Worm (Caenorhabditis elegans) whole organism, L3 larva: ENCODE data around the gene oac-58.

Source experiments
- ZK546.5 ChIP-seq: sonication (generic microtip); optimal IDR thresholded peaks from 2 replicates; lab custom pipeline; 2017; ENCODE audit warnings: missing biosample characterization, missing genetic modification characterization
- aly-2 ChIP-seq: fragments of 150-350 bp; optimal IDR thresholded peaks from 2 replicates; lab custom pipeline; 2014; ENCODE audit warnings: missing biosample characterization, missing genetic modification characterization
- ama-1 ChIP-seq: fragments of 150-350 bp; optimal IDR thresholded peaks from 2 replicates; lab custom pipeline; 2018
- ceh-28 ChIP-seq: fragments of 150-350 bp; optimal IDR thresholded peaks from 2 replicates; lab custom pipeline; 2014; ENCODE audit warnings: missing biosample characterization, missing genetic modification reagents, missing genetic modification characterization
- ceh-82 ChIP-seq: fragments of 150-350 bp; optimal IDR thresholded peaks from 2 replicates; lab custom pipeline; 2014; ENCODE audit warnings: missing biosample characterization, missing genetic modification characterization
- ceh-9 ChIP-seq: sonication (generic microtip); optimal IDR thresholded peaks from 2 replicates; lab custom pipeline; 2018; ENCODE audit warnings: missing biosample characterization, missing genetic modification characterization
- daf-12 ChIP-seq: fragments of 150-350 bp; optimal IDR thresholded peaks from 2 replicates; lab custom pipeline; 2014; ENCODE audit warnings: missing biosample characterization, missing genetic modification reagents, missing genetic modification characterization
- elt-1 ChIP-seq: fragments of 150-350 bp; optimal IDR thresholded peaks from 2 replicates; lab custom pipeline; 2014; ENCODE audit warnings: missing biosample characterization, missing genetic modification characterization
- elt-2 ChIP-seq: sonication (generic microtip); optimal IDR thresholded peaks from 2 replicates; lab custom pipeline; 2016; ENCODE audit warnings: missing genetic modification reagents, mild to moderate bottlenecking, missing genetic modification characterization, missing compliant biosample characterization
- elt-3 ChIP-seq, 3 experiments: fragments of 150-350 bp in 1 of 3; sonication (generic microtip) in 2 of 3; optimal IDR thresholded peaks; 2 replicates in 2 of 3; 4 replicates in 1 of 3; lab custom pipeline; 2014 to 2017; ENCODE audit warnings: missing biosample characterization in 3 of 3, missing genetic modification characterization in 3 of 3
- fkh-10 ChIP-seq: sonication (generic microtip); optimal IDR thresholded peaks from 2 replicates; lab custom pipeline; 2017; ENCODE audit warnings: missing biosample characterization, missing genetic modification reagents, missing genetic modification characterization
- fkh-2 ChIP-seq: fragments of 150-350 bp; optimal IDR thresholded peaks from 2 replicates; lab custom pipeline; 2014; ENCODE audit warnings: missing biosample characterization, missing genetic modification reagents, missing genetic modification characterization
- hmg-11 ChIP-seq: sonication (generic microtip); optimal IDR thresholded peaks from 2 replicates; lab custom pipeline; 2016; ENCODE audit warnings: missing genetic modification characterization, missing compliant biosample characterization
- jun-1 ChIP-seq: fragments of 150-350 bp; optimal IDR thresholded peaks from 2 replicates; lab custom pipeline; 2014; ENCODE audit warnings: missing biosample characterization, missing genetic modification reagents, missing genetic modification characterization
- lin-15B ChIP-seq: fragments of 150-350 bp; optimal IDR thresholded peaks from 2 replicates; lab custom pipeline; 2014; ENCODE audit warnings: missing biosample characterization, missing genetic modification characterization
- lin-39 ChIP-seq: fragments of 150-350 bp; optimal IDR thresholded peaks from 2 replicates; lab custom pipeline; 2018; ENCODE audit warnings: missing biosample characterization, missing genetic modification reagents, missing genetic modification characterization
- lsy-12 ChIP-seq: sonication (generic microtip); optimal IDR thresholded peaks from 2 replicates; lab custom pipeline; 2016; ENCODE audit warnings: mild to moderate bottlenecking, missing genetic modification characterization, missing compliant biosample characterization
- mdl-1 ChIP-seq: fragments of 150-350 bp; optimal IDR thresholded peaks from 2 replicates; lab custom pipeline; 2014; ENCODE audit warnings: missing biosample characterization, missing genetic modification characterization
- mml-1 ChIP-seq: fragments of 150-350 bp; sonication (generic microtip); optimal IDR thresholded peaks from 3 replicates; lab custom pipeline; 2014; ENCODE audit warnings: missing biosample characterization, missing genetic modification characterization
- nfya-1 ChIP-seq: sonication (generic microtip); optimal IDR thresholded peaks from 2 replicates; lab custom pipeline; 2017; ENCODE audit warnings: missing genetic modification characterization, mild to moderate bottlenecking, missing compliant biosample characterization, antibody characterized with exemption, moderate library complexity; ENCODE audit not compliant: insufficient read depth
- nhr-11 ChIP-seq: fragments of 150-350 bp; optimal IDR thresholded peaks from 2 replicates; lab custom pipeline; 2014; ENCODE audit warnings: missing biosample characterization, missing genetic modification characterization
- nhr-12 ChIP-seq: fragments of 150-350 bp; optimal IDR thresholded peaks from 2 replicates; lab custom pipeline; 2014; ENCODE audit warnings: missing biosample characterization, missing genetic modification characterization
- nhr-237 ChIP-seq: fragments of 150-350 bp; optimal IDR thresholded peaks from 2 replicates; lab custom pipeline; 2014; ENCODE audit warnings: missing biosample characterization, missing genetic modification characterization
- nhr-25 ChIP-seq: sonication (generic microtip); optimal IDR thresholded peaks from 2 replicates; lab custom pipeline; 2017; ENCODE audit warnings: missing biosample characterization, missing genetic modification characterization
- nhr-28 ChIP-seq: fragments of 150-350 bp; optimal IDR thresholded peaks from 2 replicates; lab custom pipeline; 2014; ENCODE audit warnings: missing biosample characterization, missing genetic modification characterization
- nhr-43 ChIP-seq: sonication (generic microtip); optimal IDR thresholded peaks from 2 replicates; lab custom pipeline; 2016; ENCODE audit warnings: mild to moderate bottlenecking, missing genetic modification characterization, missing compliant biosample characterization; ENCODE audit not compliant: poor library complexity, severe bottlenecking
- nhr-76 ChIP-seq: fragments of 150-350 bp; sonication (generic microtip); optimal IDR thresholded peaks from 5 replicates; lab custom pipeline; 2014; ENCODE audit warnings: missing biosample characterization, missing genetic modification characterization
- pha-4 ChIP-seq: fragments of 150-350 bp; optimal IDR thresholded peaks from 2 replicates; lab custom pipeline; 2014; ENCODE audit warnings: missing biosample characterization, missing genetic modification reagents, missing genetic modification characterization
- sea-2 ChIP-seq: fragments of 150-350 bp; sonication (generic microtip); optimal IDR thresholded peaks from 4 replicates; lab custom pipeline; 2014; ENCODE audit warnings: missing biosample characterization, missing genetic modification reagents, missing genetic modification characterization
- snpc-4 ChIP-seq: fragments of 150-350 bp; optimal IDR thresholded peaks from 2 replicates; lab custom pipeline; 2014; ENCODE audit warnings: missing biosample characterization, missing genetic modification characterization
- unc-39 ChIP-seq: sonication (generic microtip); optimal IDR thresholded peaks from 4 replicates; lab custom pipeline; 2017; ENCODE audit warnings: missing biosample characterization, missing genetic modification characterization
- unc-62 ChIP-seq: fragments of 150-350 bp; sonication (generic microtip); optimal IDR thresholded peaks from 4 replicates; lab custom pipeline; 2014; ENCODE audit warnings: missing biosample characterization, missing genetic modification reagents, missing genetic modification characterization
- zag-1 ChIP-seq: fragments of 150-350 bp; optimal IDR thresholded peaks from 2 replicates; lab custom pipeline; 2014; ENCODE audit warnings: missing biosample characterization, missing genetic modification characterization
- ztf-11 ChIP-seq: fragments of 150-350 bp; optimal IDR thresholded peaks from 2 replicates; lab custom pipeline; 2014; ENCODE audit warnings: missing biosample characterization, missing genetic modification characterization
- ztf-4 ChIP-seq: fragments of 150-350 bp; optimal IDR thresholded peaks from 2 replicates; lab custom pipeline; 2014; ENCODE audit warnings: missing biosample characterization, missing genetic modification characterization

oac-58 gene

DNA sequence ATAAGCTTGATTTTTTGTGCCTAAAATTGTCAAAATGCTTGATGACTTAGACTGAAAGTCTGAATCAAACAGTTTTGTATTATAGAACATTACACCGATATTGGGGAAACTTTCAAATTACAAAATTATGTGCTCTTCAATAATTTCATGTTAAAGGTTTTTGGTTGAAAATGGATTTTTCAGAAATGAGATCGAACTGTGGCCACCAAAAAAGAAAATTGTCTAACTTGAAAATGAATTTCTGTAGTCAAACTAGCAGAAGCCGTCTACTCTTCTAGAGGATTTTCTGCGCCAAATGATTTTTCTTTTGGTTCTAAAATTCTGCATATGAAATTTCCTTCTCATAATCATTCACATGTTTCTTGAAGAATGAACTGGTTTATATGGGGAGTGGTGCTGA lies 29.4 kb upstream of the oac-58 start:
- TF ChIP-seq elt-2 (tag; lab: Kevin White, UChicago): no peak
- no peak for TF ChIP-seq sea-2 (GFP tag; lab: Kevin White, UChicago)
- TF ChIP-seq aly-2 (tag; lab: Kevin White, UChicago): no peak
- TF ChIP-seq nhr-11: no peak
- TF ChIP-seq unc-62 (GFP tag; lab: Kevin White, UChicago): no peak
- no peak for TF ChIP-seq lin-39 (tag; lab: Kevin White, UChicago)
- TF ChIP-seq nhr-28 (tag; lab: Kevin White, UChicago): no peak
- TF ChIP-seq ama-1 (lab: Kevin White, UChicago): no peak
- no peak for TF ChIP-seq elt-3 (tag; optimal IDR thresholded peaks at IDR 0.05; lab: Kevin White, UChicago)

DNA sequence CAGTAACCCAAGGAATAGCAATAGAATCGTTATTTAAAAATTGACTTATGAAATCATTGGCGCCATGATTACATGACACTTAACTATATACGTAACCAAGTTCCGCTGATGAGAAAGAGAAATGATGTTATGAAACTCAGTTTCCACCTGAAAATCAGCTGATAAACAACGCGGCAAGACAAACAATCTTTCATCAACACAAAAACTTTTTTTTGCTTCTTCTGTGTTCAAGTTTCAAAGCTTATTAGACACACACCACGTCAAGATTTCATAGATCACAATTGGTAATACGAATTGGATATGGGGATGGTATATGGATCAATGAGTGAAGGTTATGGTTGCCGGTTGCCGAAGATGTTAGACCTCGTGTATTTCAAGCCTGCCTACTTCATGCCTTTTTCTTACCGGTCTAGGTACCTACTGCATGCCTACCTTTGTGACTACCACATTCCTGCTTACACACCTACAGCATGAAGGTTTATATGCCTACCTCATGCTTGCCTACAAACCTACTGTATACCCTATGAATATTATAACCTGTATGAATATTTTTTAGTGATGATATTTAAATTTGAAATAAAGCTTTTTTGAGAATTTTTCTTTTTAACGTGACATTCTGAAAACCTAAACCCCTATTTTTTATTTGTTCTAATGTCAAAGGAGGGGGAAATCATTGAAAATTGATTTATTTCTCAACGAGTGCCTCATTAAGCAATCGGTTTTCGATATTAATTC lies 25.6 kb upstream of the oac-58 start, which contains the start of the genes F19B6.10 and wht-5:
Gene F19B6.10 (plus strand): TSS at position 301 of the 735 bp plus-strand sequence.
Gene wht-5 (plus strand): TSS at position 685 of the 735 bp plus-strand sequence.
- TF ChIP-seq unc-39 (tag; lab: Kevin White, UChicago) (no peak), nhr-11 (no peak), lin-15B (no peak), jun-1 (tag; lab: Kevin White, UChicago) (no peak), elt-3 (tag; optimal IDR thresholded peaks at IDR 0.05; lab: Kevin White, UChicago) (no peak), ztf-11 (tag; lab: Kevin White, UChicago) (no peak), nhr-43 (tag; lab: Kevin White, UChicago) (no peak), nhr-237 (tag; lab: Kevin White, UChicago) (no peak), daf-12 (tag; lab: Kevin White, UChicago) (no peak), sea-2 (GFP tag; lab: Kevin White, UChicago) (no peak), fkh-2 (tag; lab: Kevin White, UChicago) (no peak), lin-39 (tag; lab: Kevin White, UChicago) (no peak), elt-2 (tag; lab: Kevin White, UChicago) (no peak), nhr-76 (tag; lab: Kevin White, UChicago) (no peak), ZK546.5 (tag; lab: Kevin White, UChicago) (no peak), mml-1 (tag; lab: Kevin White, UChicago) (no peak), ceh-28 (tag; lab: Kevin White, UChicago) (no peak), lsy-12 (tag; lab: Kevin White, UChicago) (no peak), fkh-10 (GFP tag; lab: Kevin White, UChicago) (no peak)

DNA sequence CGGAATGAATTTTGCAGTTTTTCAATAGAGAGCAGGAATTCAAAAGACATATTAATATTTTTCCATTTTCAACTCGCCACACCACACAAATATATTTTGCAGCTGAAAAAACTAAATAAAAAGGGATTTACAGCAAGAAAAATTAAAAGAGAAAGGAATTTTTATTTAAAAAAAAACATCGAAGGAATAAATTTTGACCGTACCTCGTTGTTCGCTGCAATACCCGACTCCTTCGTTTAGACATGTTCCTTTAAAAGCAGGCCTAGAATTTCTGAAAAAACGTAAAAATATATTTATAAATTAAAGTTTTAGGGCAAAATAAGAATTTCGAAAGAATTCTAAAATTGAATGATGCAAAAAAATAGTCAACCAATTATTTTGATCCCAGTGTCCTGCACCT lies 24.3 kb upstream of the oac-58 start, which contains the start of gene F19B6.1:
Gene F19B6.1 (minus strand): TSS at position 278 of the 400 bp plus-strand sequence.
- TF ChIP-seq ZK546.5 (tag; lab: Kevin White, UChicago) (no peak), ceh-9 (no peak), ceh-82 (tag; lab: Kevin White, UChicago) (no peak), elt-3 (tag; optimal IDR thresholded peaks at IDR 0.05; lab: Kevin White, UChicago) (no peak)

DNA sequence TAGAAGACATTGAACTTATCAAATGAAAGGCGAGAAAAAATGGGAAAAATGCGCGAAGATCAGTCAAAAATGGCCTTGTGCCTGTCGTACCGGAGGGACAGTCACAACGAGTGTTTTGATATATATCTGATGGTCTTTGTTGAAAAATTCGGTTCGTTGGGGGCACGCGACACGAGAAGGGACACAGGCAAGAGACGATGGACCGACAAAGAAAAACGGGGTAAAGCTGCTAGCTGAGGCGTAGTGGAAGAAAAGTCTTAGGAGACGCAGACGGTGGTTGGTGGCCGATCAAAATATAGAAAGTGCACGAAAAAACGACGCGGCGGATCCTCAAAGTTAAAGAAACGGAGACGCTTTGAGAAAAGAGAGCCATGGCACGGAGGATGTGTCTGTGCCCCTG lies 23.8 kb upstream of the oac-58 start:
- TF ChIP-seq nfya-1 (tag; lab: Kevin White, UChicago) (peak; percentile 37), snpc-4 (tag; lab: Kevin White, UChicago) (peak; percentile 16), lin-15B (peak; percentile 25), mdl-1 (tag; lab: Kevin White, UChicago) (no peak), lin-39 (tag; lab: Kevin White, UChicago) (peak; percentile 9), pha-4 (tag; lab: Kevin White, UChicago) (peak; percentile 27), hmg-11 (tag; lab: Kevin White, UChicago) (peak; percentile 40), nhr-25 (tag; lab: Kevin White, UChicago) (peak; percentile 44), nhr-28 (tag; lab: Kevin White, UChicago) (no peak)
- TF ChIP-seq, all 47 proteins: peak for 7

DNA sequence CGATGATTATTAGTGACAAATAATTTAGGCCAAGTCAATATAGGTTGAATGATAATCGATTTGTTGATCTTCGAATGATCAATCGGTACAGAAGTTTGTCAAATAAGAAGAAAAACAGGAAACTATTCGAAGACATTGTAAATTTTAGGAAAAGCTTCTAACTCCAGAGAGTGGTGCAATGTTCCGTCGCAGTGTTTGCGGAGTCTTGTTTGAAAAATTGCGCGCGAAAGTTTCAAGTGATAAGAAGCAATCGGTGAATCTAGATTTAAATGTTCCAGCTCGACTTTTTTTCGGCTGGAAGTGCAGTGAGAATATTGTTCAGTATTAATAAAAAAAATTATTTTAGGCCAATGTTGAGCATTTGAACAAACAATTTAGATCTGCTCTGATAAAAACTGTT lies 23.2 kb upstream of the oac-58 start:
- TF ChIP-seq ZK546.5 (tag; lab: Kevin White, UChicago) (no peak), pha-4 (tag; lab: Kevin White, UChicago) (peak; percentile 36), ceh-9 (no peak), ztf-4 (no peak), jun-1 (tag; lab: Kevin White, UChicago) (no peak), elt-1 (no peak), nhr-12 (no peak), nfya-1 (tag; lab: Kevin White, UChicago) (peak; percentile 25), fkh-10 (GFP tag; lab: Kevin White, UChicago) (no peak), zag-1 (tag; lab: Kevin White, UChicago) (no peak)
